Worm (Caenorhabditis elegans): Measurements from ENCODE around the gene rom-2.

DNA sequence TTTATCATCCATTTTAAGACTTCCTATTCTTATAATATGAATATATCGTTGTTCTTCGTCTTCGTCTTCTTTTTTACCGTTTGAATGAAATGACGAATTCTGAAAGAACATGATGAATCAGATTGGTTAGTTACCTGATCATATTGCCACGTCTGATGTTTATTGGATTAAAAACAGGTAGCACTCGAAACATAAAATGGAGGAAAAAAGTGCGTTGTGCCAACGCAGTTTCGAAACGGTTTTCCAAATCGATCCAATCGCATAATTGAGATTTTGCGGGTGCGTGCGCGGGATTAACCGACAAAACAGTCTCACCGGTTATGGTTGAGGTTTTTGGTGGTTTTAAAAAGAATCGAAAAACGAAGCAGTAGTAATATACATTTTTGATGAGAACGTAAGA is at the start of gene rom-2:
- TF ChIP-seq lsl-1 (GFP tag; optimal IDR thresholded peaks at IDR 0.05) (no peak), ztf-6 (GFP tag; IDR thresholded peaks at IDR 0.05) (no peak), let-607 (tag; optimal IDR thresholded peaks at IDR 0.05) (no peak), dox-1 (GFP tag; IDR thresholded peaks at IDR 0.05) (no peak), ztf-28 (GFP tag; IDR thresholded peaks at IDR 0.05) (no peak), Y79H2A.3 (GFP tag; conservative IDR thresholded peaks at IDR 0.05) (no peak)

Data from whole organism, young adult.